Worm (Caenorhabditis elegans) whole organism, late embryonic: ENCODE data around the gene C03C10.5.

Experiments
- ceh-14 ChIP-seq: sonication (generic microtip); optimal IDR thresholded peaks from 2 replicates; lab custom pipeline; 2016; ENCODE audit warnings: missing genotype, missing genetic modification characterization, missing compliant biosample characterization
- che-1 ChIP-seq: sonication (generic microtip); optimal IDR thresholded peaks from 2 replicates; lab custom pipeline; 2016; ENCODE audit warnings: mild to moderate bottlenecking, missing genetic modification characterization, missing compliant biosample characterization
- dmd-4 ChIP-seq: sonication (generic microtip); optimal IDR thresholded peaks from 2 replicates; lab custom pipeline; 2016; ENCODE audit warnings: borderline replicate concordance, missing genetic modification characterization, missing compliant biosample characterization
- fkh-10 ChIP-seq: fragments of 150-350 bp; optimal IDR thresholded peaks from 2 replicates; lab custom pipeline; 2014; ENCODE audit warnings: missing biosample characterization, missing genetic modification reagents, missing genetic modification characterization
- hlh-15 ChIP-seq: sonication (generic microtip); optimal IDR thresholded peaks from 2 replicates; lab custom pipeline; 2016; ENCODE audit warnings: missing genetic modification characterization, missing compliant biosample characterization
- hlh-30 ChIP-seq: sonication (generic microtip); optimal IDR thresholded peaks from 2 replicates; lab custom pipeline; 2017; ENCODE audit warnings: antibody characterized with exemption, missing genetic modification characterization, missing compliant biosample characterization; ENCODE audit not compliant: insufficient read depth
- mec-3 ChIP-seq: sonication (generic microtip); optimal IDR thresholded peaks from 2 replicates; lab custom pipeline; 2016; ENCODE audit warnings: borderline replicate concordance, missing genetic modification characterization, missing compliant biosample characterization
- pha-4 ChIP-seq: fragments of 150-350 bp; optimal IDR thresholded peaks from 2 replicates; lab custom pipeline; 2018; ENCODE audit warnings: missing biosample characterization, missing genetic modification reagents, missing genetic modification characterization
- pqm-1 ChIP-seq: sonication (generic microtip); optimal IDR thresholded peaks from 2 replicates; lab custom pipeline; 2016; ENCODE audit warnings: missing genetic modification characterization, missing compliant biosample characterization
- unc-3 ChIP-seq, 2 experiments: fragments of 200-800 bp in 1 of 2; sonication (Bioruptor generic) in 1 of 2; sonication (generic microtip) in 1 of 2; conservative IDR thresholded peaks in 1 of 2; optimal IDR thresholded peaks in 1 of 2; 2 replicates each; pipeline versions ENCODE4 v1.3.6 to Lab custom; 2016 to 2022; ENCODE audit warnings: missing compliant biosample characterization in 2 of 2, missing genetic modification characterization in 2 of 2, missing genetic modification reagents in 1 of 2

DNA sequence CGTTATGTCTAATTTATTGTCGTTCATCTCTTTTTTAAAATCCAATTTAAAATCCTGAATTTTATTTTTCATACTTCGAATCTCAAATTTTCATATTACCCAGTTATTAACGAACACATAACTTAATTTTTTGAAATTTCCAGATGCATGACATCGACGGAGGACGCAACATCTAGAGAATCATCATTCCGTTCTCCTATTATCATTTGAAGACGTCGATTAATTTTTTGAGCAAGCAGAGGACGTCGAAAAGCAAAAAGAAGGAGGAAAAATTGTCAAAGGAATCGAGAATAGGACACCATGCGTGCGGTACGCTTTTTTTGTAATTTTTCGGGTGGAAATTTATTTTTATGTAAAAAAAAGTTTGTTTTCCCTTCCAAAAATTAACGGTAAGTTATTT is 23.2 kb upstream of the C03C10.5 start, which contains the start of gene unc-103:
- no peak for TF ChIP-seq pqm-1 (tag; lab: Kevin White, UChicago)
- TF ChIP-seq dmd-4 = no peak
- no peak for TF ChIP-seq unc-3 (GFP tag; conservative IDR thresholded peaks at IDR 0.05; lab: Robert Waterston, UW)
- TF ChIP-seq unc-3 (tag; optimal IDR thresholded peaks at IDR 0.05; lab: Kevin White, UChicago) = no peak
- TF ChIP-seq hlh-30 = no peak
- TF ChIP-seq che-1 (tag; lab: Kevin White, UChicago) = no peak
- no peak for TF ChIP-seq pha-4
- TF ChIP-seq ceh-14 (tag; lab: Kevin White, UChicago) = no peak
- TF ChIP-seq mec-3 (tag; lab: Kevin White, UChicago) = no peak
- TF ChIP-seq fkh-10 (GFP tag; lab: Kevin White, UChicago) = no peak
- no peak for TF ChIP-seq hlh-15 (tag; lab: Kevin White, UChicago)
